Fruit fly (Drosophila melanogaster) whole organism, embryonic: Measurements from ENCODE around the gene P5CDh2.

Experiments used
- BtbVII ChIP-seq: fragments of 200-800 bp; sonication (Bioruptor generic); optimal IDR thresholded peaks from 3 replicates; lab custom pipeline; 2017; ENCODE audit warnings: missing biosample characterization, mild to moderate bottlenecking, missing genetic modification characterization
- CG10366 ChIP-seq: fragments of 200-800 bp; sonication (Bioruptor generic); IDR thresholded peaks from 2 replicates; pipeline ENCODE4 v1.3.6; 2022; ENCODE audit warnings: missing biosample characterization, missing genetic modification characterization
- CG10565 ChIP-seq: fragments of 200-800 bp; sonication (Bioruptor generic); optimal IDR thresholded peaks from 3 replicates; lab custom pipeline; 2016; ENCODE audit warnings: missing biosample characterization, mild to moderate bottlenecking, missing genetic modification characterization
- CG11695 ChIP-seq: fragments of 200-800 bp; sonication (Bioruptor generic); IDR thresholded peaks from 3 replicates; pipeline ENCODE4 v1.3.6; 2022; ENCODE audit warnings: missing biosample characterization, missing genetic modification characterization
- CG12391 ChIP-seq: fragments of 200-800 bp; sonication (Bioruptor generic); optimal IDR thresholded peaks from 3 replicates; lab custom pipeline; 2018; ENCODE audit warnings: missing biosample characterization, mild to moderate bottlenecking, missing genetic modification characterization, moderate library complexity
- CG13287 ChIP-seq: fragments of 200-800 bp; sonication (Bioruptor generic); IDR thresholded peaks from 2 replicates; pipeline ENCODE4 v1.3.6; 2022; ENCODE audit warnings: missing biosample characterization, missing genetic modification characterization; ENCODE audit not compliant: partially characterized antibody
- CG15479 ChIP-seq: fragments of 200-800 bp; sonication (Bioruptor generic); optimal IDR thresholded peaks from 3 replicates; lab custom pipeline; 2019; ENCODE audit warnings: missing biosample characterization, mild to moderate bottlenecking, missing genetic modification characterization, moderate library complexity
- CG17568 ChIP-seq: fragments of 200-800 bp; sonication (Bioruptor generic); optimal IDR thresholded peaks from 2 replicates; lab custom pipeline; 2018; ENCODE audit warnings: missing biosample characterization, mild to moderate bottlenecking, missing genetic modification characterization, moderate library complexity
- CG31224 ChIP-seq: fragments of 200-800 bp; sonication (Bioruptor generic); IDR thresholded peaks from 2 replicates; pipeline ENCODE4 v1.3.6; 2022; ENCODE audit warnings: missing biosample characterization, missing genetic modification characterization
- CG31441 ChIP-seq: fragments of 200-800 bp; sonication (Bioruptor generic); IDR thresholded peaks from 2 replicates; pipeline ENCODE4 v1.3.6; 2022; ENCODE audit warnings: missing biosample characterization, missing genetic modification characterization
- CG6689 ChIP-seq: fragments of 200-800 bp; sonication (Bioruptor generic); IDR thresholded peaks from 2 replicates; pipeline ENCODE4 v1.3.6; 2022; ENCODE audit warnings: missing biosample characterization, missing genetic modification characterization
- CG8281 ChIP-seq: fragments of 200-800 bp; sonication (Bioruptor generic); optimal IDR thresholded peaks from 2 replicates; lab custom pipeline; 2018; ENCODE audit warnings: missing biosample characterization, mild to moderate bottlenecking, missing genetic modification characterization, moderate library complexity
- CG8924 ChIP-seq: fragments of 200-800 bp; optimal IDR thresholded peaks from 3 replicates; lab custom pipeline; 2019; ENCODE audit warnings: missing biosample characterization, mild to moderate bottlenecking, missing genetic modification characterization, moderate library complexity
- CG9817 ChIP-seq: fragments of 200-800 bp; sonication (Bioruptor generic); optimal IDR thresholded peaks from 2 replicates; lab custom pipeline; 2018; ENCODE audit warnings: missing biosample characterization, mild to moderate bottlenecking, missing genetic modification characterization, moderate library complexity
- Dip3 ChIP-seq: fragments of 200-800 bp; sonication (Bioruptor generic); optimal IDR thresholded peaks from 3 replicates; lab custom pipeline; 2016; ENCODE audit warnings: missing biosample characterization, missing genetic modification characterization
- Ets65A ChIP-seq: fragments of 200-800 bp; sonication (Bioruptor generic); peaks from one replicate; lab custom pipeline; 2016; ENCODE audit warnings: missing biosample characterization, missing genetic modification characterization
- H15 ChIP-seq: fragments of 200-800 bp; sonication (Bioruptor generic); IDR thresholded peaks from 3 replicates; pipeline ENCODE4 v1.3.6; 2022; ENCODE audit warnings: missing biosample characterization, missing genetic modification characterization
- Hmr ChIP-seq: fragments of 200-800 bp; sonication (Bioruptor generic); optimal IDR thresholded peaks from 3 replicates; lab custom pipeline; 2017; ENCODE audit warnings: mild to moderate bottlenecking, missing biosample characterization, missing genetic modification reagents, missing genetic modification characterization
- Lhr ChIP-seq: fragments of 200-800 bp; sonication (Bioruptor generic); optimal IDR thresholded peaks from 3 replicates; lab custom pipeline; 2017; ENCODE audit warnings: mild to moderate bottlenecking, missing biosample characterization, missing genetic modification reagents, missing genetic modification characterization
- Mes4 ChIP-seq: fragments of 200-800 bp; sonication (Bioruptor generic); optimal IDR thresholded peaks from 2 replicates; lab custom pipeline; 2016; ENCODE audit warnings: missing biosample characterization, missing genetic modification characterization
- NC2α ChIP-seq: fragments of 200-800 bp; sonication (Bioruptor generic); optimal IDR thresholded peaks from 2 replicates; lab custom pipeline; 2016; ENCODE audit warnings: missing biosample characterization, missing genetic modification characterization
- Taf1 ChIP-seq: fragments of 200-800 bp; sonication (Bioruptor generic); IDR thresholded peaks from 2 replicates; pipeline ENCODE4 v1.3.6; 2022; ENCODE audit warnings: missing biosample characterization, missing genetic modification characterization
- az2 ChIP-seq: fragments of 200-800 bp; sonication (Bioruptor generic); optimal IDR thresholded peaks from 3 replicates; lab custom pipeline; 2016; ENCODE audit warnings: missing biosample characterization, missing genetic modification characterization
- bsh ChIP-seq, 2 experiments: fragments of 200-800 bp; sonication (Bioruptor generic); optimal IDR thresholded peaks; 2 replicates each; lab custom pipeline; 2017 to 2018; ENCODE audit warnings: mild to moderate bottlenecking in 2 of 2, missing biosample characterization in 2 of 2, missing genetic modification characterization in 2 of 2, moderate library complexity in 1 of 2
- crp ChIP-seq, 2 experiments: fragments of 200-800 bp; sonication (Bioruptor generic); optimal IDR thresholded peaks; 2 replicates in 1 of 2; 3 replicates in 1 of 2; lab custom pipeline; 2017; ENCODE audit warnings: missing biosample characterization in 2 of 2, missing genetic modification characterization in 2 of 2, mild to moderate bottlenecking in 1 of 2, moderate library complexity in 1 of 2
- dysf ChIP-seq: fragments of 200-800 bp; sonication (Bioruptor generic); IDR thresholded peaks from 3 replicates; pipeline ENCODE4 v1.3.6; 2022; ENCODE audit warnings: missing biosample characterization, missing genetic modification characterization
- eyg ChIP-seq: fragments of 200-800 bp; sonication (Bioruptor generic); optimal IDR thresholded peaks from 3 replicates; lab custom pipeline; 2016; ENCODE audit warnings: missing biosample characterization, missing genetic modification characterization
- fd3F ChIP-seq: fragments of 200-800 bp; sonication (Bioruptor generic); optimal IDR thresholded peaks from 2 replicates; lab custom pipeline; 2018; ENCODE audit warnings: missing biosample characterization, mild to moderate bottlenecking, missing genetic modification characterization, moderate library complexity
- fd96Cb ChIP-seq: fragments of 200-800 bp; sonication (Bioruptor generic); optimal IDR thresholded peaks from 2 replicates; lab custom pipeline; 2018; ENCODE audit warnings: missing biosample characterization, mild to moderate bottlenecking, missing genetic modification characterization, moderate library complexity
- gcm ChIP-seq: fragments of 200-800 bp; sonication (Bioruptor generic); optimal IDR thresholded peaks from 2 replicates; lab custom pipeline; 2019; ENCODE audit warnings: missing biosample characterization, mild to moderate bottlenecking, missing genetic modification characterization, moderate library complexity
- gcm2 ChIP-seq: fragments of 200-800 bp; sonication (Bioruptor generic); optimal IDR thresholded peaks from 2 replicates; lab custom pipeline; 2016; ENCODE audit warnings: missing biosample characterization, missing genetic modification characterization
- grau ChIP-seq: fragments of 200-800 bp; optimal IDR thresholded peaks from 3 replicates; lab custom pipeline; 2019; ENCODE audit warnings: missing biosample characterization, mild to moderate bottlenecking, missing genetic modification characterization, moderate library complexity
- gsb ChIP-seq: fragments of 200-800 bp; sonication (Bioruptor generic); IDR thresholded peaks from 2 replicates; pipeline ENCODE4 v1.3.6; 2022; ENCODE audit warnings: missing biosample characterization, missing genetic modification characterization
- hb ChIP-seq: fragments of 200-800 bp; sonication (Bioruptor generic); IDR thresholded peaks from 3 replicates; pipeline ENCODE4 v1.3.6; 2022; ENCODE audit warnings: missing biosample characterization, missing genetic modification characterization; ENCODE audit not compliant: partially characterized antibody
- her ChIP-seq: fragments of 200-800 bp; sonication (Bioruptor generic); optimal IDR thresholded peaks from 2 replicates; lab custom pipeline; 2016; ENCODE audit warnings: missing biosample characterization, missing genetic modification characterization
- jigr1 ChIP-seq: fragments of 200-800 bp; sonication (Bioruptor generic); IDR thresholded peaks from 3 replicates; pipeline ENCODE4 v1.3.6; 2022; ENCODE audit warnings: missing biosample characterization, missing genetic modification characterization
- ken ChIP-seq: fragments of 200-800 bp; sonication (Bioruptor generic); IDR thresholded peaks from 3 replicates; pipeline ENCODE4 v1.3.6; 2022; ENCODE audit warnings: missing biosample characterization, missing genetic modification characterization
- oc ChIP-seq: fragments of 200-800 bp; sonication (Bioruptor generic); optimal IDR thresholded peaks from 2 replicates; lab custom pipeline; 2018; ENCODE audit warnings: missing biosample characterization, mild to moderate bottlenecking, missing genetic modification characterization, moderate library complexity
- psq ChIP-seq: fragments of 200-800 bp; sonication (Bioruptor generic); optimal IDR thresholded peaks from 2 replicates; lab custom pipeline; 2017; ENCODE audit warnings: missing biosample characterization, missing genetic modification characterization
- pzg ChIP-seq: fragments of 200-800 bp; sonication (Bioruptor generic); optimal IDR thresholded peaks from 3 replicates; lab custom pipeline; 2018; ENCODE audit warnings: missing biosample characterization, mild to moderate bottlenecking, missing genetic modification characterization, moderate library complexity
- repo ChIP-seq: fragments of 200-800 bp; sonication (Bioruptor generic); optimal IDR thresholded peaks from 2 replicates; lab custom pipeline; 2016; ENCODE audit warnings: missing biosample characterization, missing genetic modification characterization
- schlank ChIP-seq: fragments of 200-800 bp; sonication (Bioruptor generic); optimal IDR thresholded peaks from 2 replicates; lab custom pipeline; 2018; ENCODE audit warnings: missing biosample characterization, mild to moderate bottlenecking, missing genetic modification characterization
- sd ChIP-seq: fragments of 200-800 bp; sonication (Bioruptor generic); optimal IDR thresholded peaks from 3 replicates; lab custom pipeline; 2018; ENCODE audit warnings: missing biosample characterization, mild to moderate bottlenecking, missing genetic modification characterization, moderate library complexity
- seq ChIP-seq: fragments of 200-800 bp; sonication (Bioruptor generic); IDR thresholded peaks from 2 replicates; pipeline ENCODE4 v1.3.6; 2022; ENCODE audit warnings: missing biosample characterization, missing genetic modification characterization
- tio ChIP-seq: fragments of 200-800 bp; sonication (Bioruptor generic); optimal IDR thresholded peaks from 2 replicates; lab custom pipeline; 2017; ENCODE audit warnings: missing biosample characterization, missing genetic modification characterization, inconsistent platforms
- toy ChIP-seq: fragments of 200-800 bp; sonication (Bioruptor generic); IDR thresholded peaks from 2 replicates; pipeline ENCODE4 v1.3.6; 2022; ENCODE audit warnings: missing biosample characterization, missing genetic modification characterization
- vfl ChIP-seq: fragments of 200-800 bp; sonication (Bioruptor generic); optimal IDR thresholded peaks from 2 replicates; lab custom pipeline; 2016; ENCODE audit warnings: missing biosample characterization, missing genetic modification characterization
- vnd ChIP-seq: fragments of 200-800 bp; sonication (Bioruptor generic); IDR thresholded peaks from 3 replicates; pipeline ENCODE4 v1.3.6; 2022; ENCODE audit warnings: missing biosample characterization, missing genetic modification characterization; ENCODE audit not compliant: partially characterized antibody
- zfh1 ChIP-seq: fragments of 200-800 bp; sonication (Bioruptor generic); IDR thresholded peaks from 3 replicates; pipeline ENCODE4 v1.3.6; 2022; ENCODE audit warnings: missing biosample characterization, missing genetic modification characterization

The P5CDh2 gene

dm6 chr3R:21870158-21870971 is 7.4 kb upstream of the P5CDh2 start, which contains the start of gene CG31431 (continued):
- TF ChIP-seq fd3F (GFP tag; lab: Kevin White, UChicago) = peak; percentile 96
- peak; percentile 97 for TF ChIP-seq CG12391 (tag; lab: Kevin White, UChicago)
- no peak for TF ChIP-seq vnd (GFP tag; lab: Robert Waterston, UW)
- peak; percentile 97 for TF ChIP-seq az2 (GFP tag; lab: Kevin White, UChicago)
- peak; percentile 98 for TF ChIP-seq CG11695 (GFP tag; lab: Robert Waterston, UW)
- peak; percentile 96 for TF ChIP-seq fd96Cb (tag; lab: Kevin White, UChicago)
- peak; percentile 91 for TF ChIP-seq CG10565
- peak; percentile 57 to 97 for TF ChIP-seq bsh (GFP tag; optimal IDR thresholded peaks at IDR 0.05; lab: Kevin White, UChicago)
- TF ChIP-seq repo = peak; percentile 97
- TF ChIP-seq Dip3 (GFP tag; lab: Kevin White, UChicago) = peak; percentile 97
- TF ChIP-seq dysf (GFP tag; lab: Robert Waterston, UW) = peak; percentile 98
- TF ChIP-seq Mes4 (GFP tag; lab: Kevin White, UChicago) = peak; percentile 94
- peak; percentile 87 for TF ChIP-seq Lhr (GFP tag; lab: Kevin White, UChicago)
- TF ChIP-seq zfh1 (GFP tag; lab: Robert Waterston, UW) = peak; percentile 98
- peak; percentile 94 for TF ChIP-seq seq (GFP tag; lab: Robert Waterston, UW)
- peak in 1 of 2 experiments; percentile 64 for TF ChIP-seq crp (GFP tag; optimal IDR thresholded peaks at IDR 0.05; lab: Kevin White, UChicago)
- peak; percentile 96 for TF ChIP-seq H15
- peak; percentile 98 for TF ChIP-seq Hmr
- peak; percentile 99 for TF ChIP-seq Ets65A (GFP tag; lab: Kevin White, UChicago)
- peak; percentile 97 for TF ChIP-seq CG10366 (GFP tag; lab: Robert Waterston, UW)
- peak; percentile 97 for TF ChIP-seq eyg
- peak; percentile 97 for TF ChIP-seq schlank (tag; lab: Kevin White, UChicago)
- TF ChIP-seq gcm2 = peak; percentile 89
- peak; percentile 97 for TF ChIP-seq gsb
- peak; percentile 58 for TF ChIP-seq CG15479
- TF ChIP-seq toy = peak; percentile 96
- peak; percentile 98 for TF ChIP-seq CG8924 (tag; lab: Kevin White, UChicago)
- peak; percentile 93 for TF ChIP-seq sd (tag; lab: Kevin White, UChicago)
- peak; percentile 95 for TF ChIP-seq ken (GFP tag; lab: Robert Waterston, UW)
- peak; percentile 97 for TF ChIP-seq CG9817 (tag; lab: Kevin White, UChicago)
- peak; percentile 97 for TF ChIP-seq Taf1
- TF ChIP-seq pzg (GFP tag; lab: Kevin White, UChicago) = peak; percentile 38
- TF ChIP-seq CG31441 = peak; percentile 97
- peak; percentile 95 for TF ChIP-seq gcm (GFP tag; lab: Kevin White, UChicago)
- TF ChIP-seq CG8281 (tag; lab: Kevin White, UChicago) = peak; percentile 84
- peak; percentile 93 for TF ChIP-seq NC2α (GFP tag; lab: Kevin White, UChicago)
- TF ChIP-seq vfl (GFP tag; lab: Kevin White, UChicago) = peak; percentile 96
- peak; percentile 96 for TF ChIP-seq her (GFP tag; lab: Kevin White, UChicago)
- no peak for TF ChIP-seq CG13287 (GFP tag; lab: Robert Waterston, UW)
- peak; percentile 90 for TF ChIP-seq psq (GFP tag; lab: Kevin White, UChicago)
- peak; percentile 97 for TF ChIP-seq CG6689 (GFP tag; lab: Robert Waterston, UW)
- peak; percentile 96 for TF ChIP-seq grau (tag; lab: Kevin White, UChicago)
- peak; percentile 95 for TF ChIP-seq CG31224 (GFP tag; lab: Robert Waterston, UW)
- TF ChIP-seq CG17568 (GFP tag; lab: Kevin White, UChicago) = peak; percentile 92
- TF ChIP-seq BtbVII = peak; percentile 98
- TF ChIP-seq jigr1 (GFP tag; lab: Robert Waterston, UW) = peak; percentile 84
- TF ChIP-seq tio (GFP tag; lab: Kevin White, UChicago) = peak; percentile 96
- TF ChIP-seq hb (GFP tag; lab: Robert Waterston, UW) = no peak
- peak; percentile 93 for TF ChIP-seq oc (tag; lab: Kevin White, UChicago)
